Fruit fly (Drosophila melanogaster) whole organism, embryonic: ENCODE data around the gene CG16998.

Experiments
- Adf1 ChIP-seq: fragments of 200-800 bp; sonication (Bioruptor generic); IDR thresholded peaks from 2 replicates; pipeline ENCODE4 v1.3.6; 2022; ENCODE audit warnings: missing biosample characterization, missing genetic modification characterization
- CG16813 ChIP-seq: fragments of 200-800 bp; sonication (Bioruptor generic); IDR thresholded peaks from 3 replicates; pipeline ENCODE4 v1.3.6; 2022; ENCODE audit warnings: missing biosample characterization, missing genetic modification characterization; ENCODE audit not compliant: partially characterized antibody
- CG17359 ChIP-seq: fragments of 200-800 bp; sonication (Bioruptor generic); optimal IDR thresholded peaks from 3 replicates; lab custom pipeline; 2018; ENCODE audit warnings: missing biosample characterization, mild to moderate bottlenecking, missing genetic modification characterization, moderate library complexity
- CG17802 ChIP-seq: fragments of 200-800 bp; sonication (Bioruptor generic); optimal IDR thresholded peaks from 2 replicates; lab custom pipeline; 2018; ENCODE audit warnings: missing biosample characterization, mild to moderate bottlenecking, missing genetic modification characterization, moderate library complexity
- CG18619 ChIP-seq: fragments of 200-800 bp; sonication (Bioruptor generic); optimal IDR thresholded peaks from 3 replicates; lab custom pipeline; 2017; ENCODE audit warnings: missing biosample characterization, mild to moderate bottlenecking, missing genetic modification characterization
- CG2199 ChIP-seq: fragments of 200-800 bp; sonication (Bioruptor generic); IDR thresholded peaks from 3 replicates; pipeline ENCODE4 v1.3.6; 2022; ENCODE audit warnings: missing biosample characterization, missing genetic modification characterization
- CG30403 ChIP-seq: fragments of 200-800 bp; sonication (Bioruptor generic); optimal IDR thresholded peaks from 3 replicates; lab custom pipeline; 2016; ENCODE audit warnings: missing biosample characterization, missing genetic modification characterization
- CG30431 ChIP-seq: fragments of 200-800 bp; sonication (Bioruptor generic); optimal IDR thresholded peaks from 2 replicates; lab custom pipeline; 2017; ENCODE audit warnings: missing biosample characterization, missing genetic modification characterization
- CG34224 ChIP-seq: fragments of 200-800 bp; sonication (Bioruptor generic); IDR thresholded peaks from 3 replicates; pipeline ENCODE4 v1.3.6; 2022; ENCODE audit warnings: missing biosample characterization, missing genetic modification characterization; ENCODE audit not compliant: partially characterized antibody
- CG34422 ChIP-seq: fragments of 200-800 bp; sonication (Bioruptor generic); IDR thresholded peaks from 3 replicates; pipeline ENCODE4 v1.3.6; 2022; ENCODE audit warnings: missing biosample characterization, missing genetic modification characterization
- CG4424 ChIP-seq: fragments of 200-800 bp; sonication (Bioruptor generic); optimal IDR thresholded peaks from 3 replicates; lab custom pipeline; 2016; ENCODE audit warnings: missing biosample characterization, missing genetic modification characterization
- Dbx ChIP-seq: fragments of 200-800 bp; sonication (Bioruptor generic); IDR thresholded peaks from 3 replicates; pipeline ENCODE4 v1.3.6; 2022; ENCODE audit warnings: missing biosample characterization, missing genetic modification characterization
- Dek ChIP-seq: fragments of 200-800 bp; sonication (Bioruptor generic); optimal IDR thresholded peaks from 3 replicates; lab custom pipeline; 2019; ENCODE audit warnings: missing biosample characterization, mild to moderate bottlenecking, missing genetic modification characterization, moderate library complexity
- E2f1 ChIP-seq: fragments of 200-800 bp; sonication (Bioruptor generic); IDR thresholded peaks from 2 replicates; pipeline ENCODE4 v1.3.6; 2022; ENCODE audit warnings: missing biosample characterization, missing genetic modification characterization
- Fer3 ChIP-seq: fragments of 200-800 bp; sonication (Bioruptor generic); optimal IDR thresholded peaks from 2 replicates; lab custom pipeline; 2018; ENCODE audit warnings: missing biosample characterization, mild to moderate bottlenecking, missing genetic modification characterization, moderate library complexity
- H2.0 ChIP-seq: fragments of 200-800 bp; sonication (Bioruptor generic); IDR thresholded peaks from 2 replicates; pipeline ENCODE4 v1.3.6; 2022; ENCODE audit warnings: missing biosample characterization, missing genetic modification characterization
- Hsf ChIP-seq: fragments of 200-800 bp; sonication (Bioruptor generic); optimal IDR thresholded peaks from 3 replicates; lab custom pipeline; 2016; ENCODE audit warnings: missing biosample characterization, missing genetic modification characterization
- Med ChIP-seq: fragments of 200-800 bp; sonication (Bioruptor generic); peaks from one replicate; lab custom pipeline; 2016; ENCODE audit warnings: missing biosample characterization, missing genetic modification characterization, mild to moderate bottlenecking, inconsistent platforms, moderate library complexity
- Optix ChIP-seq: fragments of 200-800 bp; sonication (Bioruptor generic); IDR thresholded peaks from 3 replicates; pipeline ENCODE4 v1.3.6; 2022; ENCODE audit warnings: missing biosample characterization, missing genetic modification characterization
- Ptx1 ChIP-seq: fragments of 200-800 bp; sonication (Bioruptor generic); IDR thresholded peaks from 2 replicates; pipeline ENCODE4 v1.3.6; 2022; ENCODE audit warnings: missing biosample characterization, missing genetic modification characterization
- Rx ChIP-seq: fragments of 200-800 bp; sonication (Bioruptor generic); IDR thresholded peaks from 2 replicates; pipeline ENCODE4 v1.3.6; 2022; ENCODE audit warnings: missing biosample characterization, missing genetic modification characterization
- Sin3A ChIP-seq: fragments of >200 bp; optimal IDR thresholded peaks from 2 replicates; lab custom pipeline; 2018
- Sox102F ChIP-seq: fragments of 200-800 bp; sonication (Bioruptor generic); optimal IDR thresholded peaks from 2 replicates; lab custom pipeline; 2018; ENCODE audit warnings: missing biosample characterization, mild to moderate bottlenecking, missing genetic modification characterization, moderate library complexity
- Sry-δ ChIP-seq: fragments of 200-800 bp; sonication (Bioruptor generic); optimal IDR thresholded peaks from 2 replicates; lab custom pipeline; 2016; ENCODE audit warnings: missing biosample characterization, missing genetic modification characterization
- Trl ChIP-seq, 3 experiments: fragments of >200 bp in 2 of 3; fragments of 200-800 bp in 1 of 3; sonication (Bioruptor generic) in 1 of 3; optimal IDR thresholded peaks; 2 replicates in 1 of 3; 3 replicates in 2 of 3; lab custom pipeline; 2016 to 2017; ENCODE audit warnings: missing biosample characterization in 1 of 3, missing genetic modification characterization in 1 of 3
- ab ChIP-seq: fragments of 200-800 bp; sonication (Bioruptor generic); optimal IDR thresholded peaks from 2 replicates; lab custom pipeline; 2016; ENCODE audit warnings: missing biosample characterization, missing genetic modification characterization
- ap ChIP-seq: fragments of 200-800 bp; sonication (Bioruptor generic); IDR thresholded peaks from 2 replicates; pipeline ENCODE4 v1.3.6; 2022; ENCODE audit warnings: missing biosample characterization, missing genetic modification characterization
- ara ChIP-seq: fragments of 200-800 bp; sonication (Bioruptor generic); IDR thresholded peaks from 2 replicates; pipeline ENCODE4 v1.3.6; 2022; ENCODE audit warnings: missing biosample characterization, missing genetic modification characterization
- bowl ChIP-seq: fragments of 200-800 bp; sonication (Bioruptor generic); IDR thresholded peaks from 2 replicates; pipeline ENCODE4 v1.3.6; 2022; ENCODE audit warnings: missing biosample characterization, missing genetic modification characterization
- chinmo ChIP-seq: fragments of 200-800 bp; sonication (Bioruptor generic); IDR thresholded peaks from 4 replicates; pipeline ENCODE4 v1.3.6; 2022; ENCODE audit warnings: missing biosample characterization, missing genetic modification characterization; ENCODE audit not compliant: partially characterized antibody
- chm ChIP-seq: fragments of 200-800 bp; sonication (Bioruptor generic); IDR thresholded peaks from 2 replicates; pipeline ENCODE4 v1.3.6; 2022; ENCODE audit warnings: missing biosample characterization, missing genetic modification characterization
- dm ChIP-seq: fragments of 200-800 bp; sonication (Bioruptor generic); optimal IDR thresholded peaks from 3 replicates; lab custom pipeline; 2016; ENCODE audit warnings: missing biosample characterization, missing genetic modification characterization
- dmrt11E ChIP-seq: fragments of 200-800 bp; sonication (Bioruptor generic); optimal IDR thresholded peaks from 3 replicates; lab custom pipeline; 2018; ENCODE audit warnings: missing biosample characterization, mild to moderate bottlenecking, missing genetic modification characterization, moderate library complexity
- emc ChIP-seq: fragments of 200-800 bp; sonication (Bioruptor generic); optimal IDR thresholded peaks from 2 replicates; lab custom pipeline; 2016; ENCODE audit warnings: missing biosample characterization, missing genetic modification characterization
- en ChIP-seq: fragments of 200-800 bp; sonication (Bioruptor generic); optimal IDR thresholded peaks from 2 replicates; lab custom pipeline; 2016; ENCODE audit warnings: missing biosample characterization, missing genetic modification characterization
- ewg ChIP-seq: fragments of 200-800 bp; sonication (Bioruptor generic); optimal IDR thresholded peaks from 3 replicates; lab custom pipeline; 2017; ENCODE audit warnings: mild to moderate bottlenecking, missing biosample characterization, missing genetic modification reagents, missing genetic modification characterization
- ftz-f1 ChIP-seq: fragments of 200-800 bp; sonication (Bioruptor generic); optimal IDR thresholded peaks from 2 replicates; lab custom pipeline; 2016; ENCODE audit warnings: missing biosample characterization, missing genetic modification characterization
- gem ChIP-seq: fragments of 200-800 bp; sonication (Bioruptor generic); optimal IDR thresholded peaks from 2 replicates; lab custom pipeline; 2019; ENCODE audit warnings: missing biosample characterization, mild to moderate bottlenecking, missing genetic modification characterization, moderate library complexity
- grau ChIP-seq: fragments of 200-800 bp; optimal IDR thresholded peaks from 3 replicates; lab custom pipeline; 2019; ENCODE audit warnings: missing biosample characterization, mild to moderate bottlenecking, missing genetic modification characterization, moderate library complexity
- her ChIP-seq: fragments of 200-800 bp; sonication (Bioruptor generic); optimal IDR thresholded peaks from 2 replicates; lab custom pipeline; 2016; ENCODE audit warnings: missing biosample characterization, missing genetic modification characterization
- lmd ChIP-seq: fragments of 200-800 bp; sonication (Bioruptor generic); IDR thresholded peaks from 2 replicates; pipeline ENCODE4 v1.3.6; 2022; ENCODE audit warnings: missing biosample characterization, missing genetic modification characterization
- sob ChIP-seq: fragments of 200-800 bp; sonication (Bioruptor generic); IDR thresholded peaks from 2 replicates; pipeline ENCODE4 v1.3.6; 2022; ENCODE audit warnings: missing biosample characterization, missing genetic modification characterization
- trem ChIP-seq: fragments of 200-800 bp; optimal IDR thresholded peaks from 3 replicates; lab custom pipeline; 2019; ENCODE audit warnings: missing biosample characterization, mild to moderate bottlenecking, missing genetic modification characterization, moderate library complexity
- twi ChIP-seq: fragments of 200-800 bp; optimal IDR thresholded peaks from 2 replicates; lab custom pipeline; 2019; ENCODE audit warnings: missing biosample characterization, mild to moderate bottlenecking, missing genetic modification characterization, moderate library complexity

CG16998 gene

dm6 chr3L:7518351-7519102 is 21.1 kb downstream of the CG16998 start, which contains the start of gene ltl:
TSS of gene ltl (plus strand) at chr3L:7518997.
- TF ChIP-seq CG2199 (GFP tag; lab: Robert Waterston, UW) = peak; percentile 48; the same call in 1 of the 3 replicates
- peak in 1 of 2 experiments; percentile 46 for TF ChIP-seq Trl (optimal IDR thresholded peaks at IDR 0.05; lab: Kevin White, UChicago)
- TF ChIP-seq Trl (GFP tag; optimal IDR thresholded peaks at IDR 0.05; lab: Kevin White, UChicago) = no peak
- 0 out of 4 replicates have a peak, but pooled peaks have one; percentile 67 for TF ChIP-seq chinmo (GFP tag; lab: Robert Waterston, UW)
- TF ChIP-seq Adf1 = peak; percentile 82
- TF ChIP-seq Med (GFP tag; lab: Kevin White, UChicago) = peak; percentile 57
- 0 out of 3 replicates have a peak, but pooled peaks have one; percentile 18 for TF ChIP-seq Dbx
- TF ChIP-seq twi (tag; lab: Kevin White, UChicago) = peak; percentile 96
- TF ChIP-seq CG34224 (GFP tag; lab: Robert Waterston, UW) = 0 out of 3 replicates have a peak, but pooled peaks have one; percentile 13
- TF ChIP-seq en (GFP tag; lab: Kevin White, UChicago) = no peak
- TF ChIP-seq her (GFP tag; lab: Kevin White, UChicago) = no peak
- TF ChIP-seq CG16813 (GFP tag; lab: Robert Waterston, UW) = 0 out of 3 replicates have a peak, but pooled peaks have one; percentile 10

DNA sequence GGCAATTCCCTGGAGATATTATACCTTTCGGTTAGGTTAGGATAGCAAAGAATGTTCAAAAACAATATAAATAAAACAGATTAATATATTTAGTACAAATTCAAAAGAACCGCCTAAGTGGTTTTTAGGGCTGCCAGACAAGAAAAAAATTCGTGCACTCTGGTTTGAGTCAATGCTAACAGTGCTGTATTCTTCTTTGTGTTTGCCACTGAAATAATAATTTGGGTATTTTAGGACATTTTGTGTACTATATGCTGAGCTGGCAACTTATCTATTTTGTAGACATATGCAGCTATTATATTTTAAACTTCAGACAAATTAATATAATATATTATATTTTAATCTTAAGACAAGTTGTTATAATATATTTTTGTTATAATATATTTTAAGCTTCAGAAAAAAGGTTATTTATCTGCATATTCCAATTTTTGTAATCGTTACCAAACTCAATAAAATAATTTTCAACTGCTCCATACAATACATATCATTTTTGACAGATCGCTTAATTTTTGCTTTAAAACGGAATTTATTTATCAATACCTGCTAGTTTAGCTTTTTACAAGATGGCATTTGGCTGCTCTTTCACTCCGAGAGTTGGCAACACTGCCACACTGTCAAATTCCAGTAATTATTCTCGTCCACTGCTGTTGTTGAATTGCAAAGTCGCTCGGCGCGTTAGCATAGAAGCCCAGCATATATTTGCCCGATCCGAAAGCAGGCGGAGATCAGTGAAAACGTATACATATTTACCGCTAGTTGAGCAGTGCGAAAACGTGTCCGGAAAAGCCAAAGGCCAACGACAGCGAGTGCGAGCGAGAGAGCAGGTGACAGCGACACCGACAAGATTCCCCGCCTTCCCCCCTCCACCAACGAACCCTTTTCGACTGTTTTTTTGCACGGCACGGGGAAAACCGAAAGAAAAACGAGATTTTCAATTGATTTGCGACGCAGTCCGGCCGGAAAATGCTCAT is 28.9 kb downstream of the CG16998 start, which contains the start of gene CG7546:
TSS of gene CG7546 (plus strand) at position 573 of the 971 bp plus-strand sequence.
- TF ChIP-seq Sry-δ (GFP tag; lab: Kevin White, UChicago) = no peak
- TF ChIP-seq Sin3A (lab: Kevin White, UChicago) = peak; percentile 9
- TF ChIP-seq ap (GFP tag; lab: Robert Waterston, UW) = 0 out of 2 replicates have a peak, but pooled peaks have one; percentile 13
- TF ChIP-seq sob (GFP tag; lab: Robert Waterston, UW) = 0 out of 2 replicates have a peak, but pooled peaks have one; percentile 11
- peak; percentile 52 for TF ChIP-seq dm (GFP tag; lab: Kevin White, UChicago)
- TF ChIP-seq ab = no peak
- TF ChIP-seq H2.0 (GFP tag; lab: Robert Waterston, UW) = 0 out of 2 replicates have a peak, but pooled peaks have one; percentile 15
- TF ChIP-seq ftz-f1 (GFP tag; lab: Kevin White, UChicago) = no peak
- TF ChIP-seq bowl (GFP tag; lab: Robert Waterston, UW) = no peak
- TF ChIP-seq Optix (GFP tag; lab: Robert Waterston, UW) = no peak
- TF ChIP-seq CG34224 (GFP tag; lab: Robert Waterston, UW) = no peak
- peak; percentile 75; the same call in 2 of the 3 replicates for TF ChIP-seq CG34422 (GFP tag; lab: Robert Waterston, UW)
- TF ChIP-seq CG17359 (tag; lab: Kevin White, UChicago) = no peak
- TF ChIP-seq emc (GFP tag; lab: Kevin White, UChicago) = no peak
- TF ChIP-seq E2f1 (GFP tag; lab: Robert Waterston, UW) = 0 out of 2 replicates have a peak, but pooled peaks have one; percentile 14
- TF ChIP-seq Dek (tag; lab: Kevin White, UChicago) = peak; percentile 16
- peak; percentile 58 for TF ChIP-seq trem (tag; lab: Kevin White, UChicago)
- peak; percentile 12 for TF ChIP-seq CG4424 (GFP tag; lab: Kevin White, UChicago)
- TF ChIP-seq CG30431 = no peak
- TF ChIP-seq Rx (GFP tag; lab: Robert Waterston, UW) = no peak
- no peak for TF ChIP-seq ara (GFP tag; lab: Robert Waterston, UW)
- peak; percentile 41; the same call in 1 of the 2 replicates for TF ChIP-seq lmd (GFP tag; lab: Robert Waterston, UW)
- TF ChIP-seq dmrt11E (tag; lab: Kevin White, UChicago) = peak; percentile 47
- peak; percentile 4 for TF ChIP-seq Fer3 (tag; lab: Kevin White, UChicago)
- TF ChIP-seq ewg = peak; percentile 26
- TF ChIP-seq grau (tag; lab: Kevin White, UChicago) = peak; percentile 63
- TF ChIP-seq CG30403 = peak; percentile 67
- TF ChIP-seq Sox102F (GFP tag; lab: Kevin White, UChicago) = no peak
- no peak for TF ChIP-seq chm
- TF ChIP-seq gem (tag; lab: Kevin White, UChicago) = no peak
- peak; percentile 44; the same call in 1 of the 2 replicates for TF ChIP-seq Ptx1
- peak; percentile 29 for TF ChIP-seq twi (tag; lab: Kevin White, UChicago)
- TF ChIP-seq her (GFP tag; lab: Kevin White, UChicago) = no peak
- no peak for TF ChIP-seq CG17802 (tag; lab: Kevin White, UChicago)
- TF ChIP-seq CG18619 (GFP tag; lab: Kevin White, UChicago) = peak; percentile 34
- TF ChIP-seq Adf1 = no peak
- TF ChIP-seq Hsf = peak; percentile 16
